ENCODE assay signal across 2 fruit fly cellular contexts in the genomic region with DNA sequence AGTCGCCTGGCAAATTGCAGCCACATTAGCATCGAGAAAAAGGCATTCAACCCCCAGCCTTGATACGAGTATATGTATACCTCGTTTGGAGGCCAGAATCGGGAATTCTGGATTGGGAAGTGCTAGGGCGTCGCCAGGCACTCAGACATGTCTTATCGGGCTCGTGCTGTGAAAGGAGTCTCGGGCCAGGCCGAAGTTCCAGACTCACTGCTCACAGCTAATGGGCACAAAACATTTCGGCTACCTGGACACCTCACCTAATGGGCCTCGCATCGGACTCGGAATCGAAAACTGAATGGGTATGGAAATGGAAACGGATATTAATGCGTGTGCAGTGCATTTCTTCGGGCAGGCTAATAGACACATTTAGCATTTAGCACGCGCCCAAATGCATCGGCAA.
A peak's percentile ranks its signal among the peaks of the same experiment; 100 is the strongest.
TF ChIP-seq lines count a peak whose summit lies in the region.

No protein-coding gene starts in this region.

- TF ChIP-seq CTCF in whole organism, embryonic (GFP tag; optimal IDR thresholded peaks at IDR 0.05; lab: Kevin White, UChicago), result no peak

TF ChIP-seq in whole organism, embryonic, 481 proteins besides CTCF, POLR2A, EP300 and RAD21:
- no peak for TF ChIP-seq CG14014 (GFP tag; IDR thresholded peaks at IDR 0.05; lab: Robert Waterston, UW)
- peak; percentile 10 for TF ChIP-seq Deaf1 (tag; optimal IDR thresholded peaks at IDR 0.05; lab: Kevin White, UChicago)
- TF ChIP-seq lilli (GFP tag; optimal IDR thresholded peaks at IDR 0.05; lab: Kevin White, UChicago), result no peak
- TF ChIP-seq gsb (GFP tag; IDR thresholded peaks at IDR 0.05; lab: Robert Waterston, UW), result no peak
- TF ChIP-seq Dbx (GFP tag; IDR thresholded peaks at IDR 0.05; lab: Robert Waterston, UW), result no peak
- TF ChIP-seq Ravus (GFP tag; IDR thresholded peaks at IDR 0.05; lab: Robert Waterston, UW), result no peak
- TF ChIP-seq nau (GFP tag; optimal IDR thresholded peaks at IDR 0.05; lab: Kevin White, UChicago), result no peak
- TF ChIP-seq prd (optimal IDR thresholded peaks at IDR 0.05; lab: Kevin White, UChicago), result no peak
- TF ChIP-seq prd (GFP tag; IDR thresholded peaks at IDR 0.05; lab: Robert Waterston, UW), result 0 out of 3 replicates have a peak, but pooled peaks have one; percentile 13
- 0 out of 3 replicates have a peak, but pooled peaks have one; percentile 20 for TF ChIP-seq Opbp (GFP tag; IDR thresholded peaks at IDR 0.05; lab: Robert Waterston, UW; ENCODE audit: partially characterized antibody)
- TF ChIP-seq z (GFP tag; IDR thresholded peaks at IDR 0.05; lab: Robert Waterston, UW), result peak; percentile 48; the same call in 2 of the 3 replicates
- peak; percentile 66 for TF ChIP-seq Ets65A (GFP tag; lab: Kevin White, UChicago)
- no peak for TF ChIP-seq CG6689 (GFP tag; IDR thresholded peaks at IDR 0.05; lab: Robert Waterston, UW)
- TF ChIP-seq CG2129 (GFP tag; IDR thresholded peaks at IDR 0.05; lab: Robert Waterston, UW; ENCODE audit: partially characterized antibody), result no peak
- no peak for TF ChIP-seq CG17359 (tag; optimal IDR thresholded peaks at IDR 0.05; lab: Kevin White, UChicago)
- TF ChIP-seq sima (GFP tag; optimal IDR thresholded peaks at IDR 0.05; lab: Kevin White, UChicago), result no peak
- TF ChIP-seq E2f1 (GFP tag; IDR thresholded peaks at IDR 0.05; lab: Robert Waterston, UW), result no peak
- TF ChIP-seq D (optimal IDR thresholded peaks at IDR 0.05; lab: Kevin White, UChicago), result peak; percentile 11
- no peak for TF ChIP-seq D (GFP tag; optimal IDR thresholded peaks at IDR 0.05; lab: Kevin White, UChicago)
- TF ChIP-seq CG8089 (GFP tag; optimal IDR thresholded peaks at IDR 0.05; lab: Kevin White, UChicago), result no peak
- peak; percentile 91 for TF ChIP-seq zen (tag; optimal IDR thresholded peaks at IDR 0.05; lab: Kevin White, UChicago)
- TF ChIP-seq gt (GFP tag; IDR thresholded peaks at IDR 0.05; lab: Robert Waterston, UW), result no peak
- TF ChIP-seq CG10274 (GFP tag; optimal IDR thresholded peaks at IDR 0.05; lab: Kevin White, UChicago), result no peak
- TF ChIP-seq HLH54F (GFP tag; optimal IDR thresholded peaks at IDR 0.05; lab: Kevin White, UChicago), result no peak
- 0 out of 2 replicates have a peak, but pooled peaks have one; percentile 16 for TF ChIP-seq rib (GFP tag; IDR thresholded peaks at IDR 0.05; lab: Robert Waterston, UW)
- no peak for TF ChIP-seq CG4328 (GFP tag; optimal IDR thresholded peaks at IDR 0.05; lab: Kevin White, UChicago)
- TF ChIP-seq CG13894 (tag; optimal IDR thresholded peaks at IDR 0.05; lab: Kevin White, UChicago), result peak; percentile 54
- no peak for TF ChIP-seq CG12769 (tag; optimal IDR thresholded peaks at IDR 0.05; lab: Kevin White, UChicago)

TF ChIP-seq in whole organism, prepupa, 60 proteins besides CTCF, POLR2A, EP300 and RAD21:
- TF ChIP-seq CG6163 (GFP tag; IDR thresholded peaks at IDR 0.05; lab: Robert Waterston, UW), result 0 out of 3 replicates have a peak, but pooled peaks have one; percentile 6
- TF ChIP-seq achi (GFP tag; optimal IDR thresholded peaks at IDR 0.05; lab: Kevin White, UChicago), result no peak
